Fruit fly (Drosophila melanogaster) whole organism, embryonic: ENCODE data around the gene Cad89D.

Experiments
- Awh ChIP-seq: fragments of 200-800 bp; sonication (Bioruptor generic); IDR thresholded peaks from 2 replicates; pipeline ENCODE4, ENCODE4 v1.3.6; 2022; ENCODE audit warnings: missing biosample characterization, missing genetic modification characterization
- BEAF-32 ChIP-seq: fragments of 200-800 bp; sonication (Bioruptor generic); optimal IDR thresholded peaks from 3 replicates; lab custom pipeline; 2017; ENCODE audit warnings: missing biosample characterization, missing genetic modification characterization, mild to moderate bottlenecking, moderate library complexity, missing genetic modification reagents
- C15 ChIP-seq: fragments of 200-800 bp; sonication (Bioruptor generic); IDR thresholded peaks from 3 replicates; pipeline ENCODE4 v1.3.6; 2022; ENCODE audit warnings: missing biosample characterization, missing genetic modification characterization
- CG10543 ChIP-seq: fragments of 200-800 bp; sonication (Bioruptor generic); optimal IDR thresholded peaks from 3 replicates; lab custom pipeline; 2017; ENCODE audit warnings: missing biosample characterization, mild to moderate bottlenecking, missing genetic modification characterization, moderate library complexity
- CG10565 ChIP-seq: fragments of 200-800 bp; sonication (Bioruptor generic); optimal IDR thresholded peaks from 3 replicates; lab custom pipeline; 2016; ENCODE audit warnings: missing biosample characterization, mild to moderate bottlenecking, missing genetic modification characterization
- CG12219 ChIP-seq: fragments of 200-800 bp; sonication (Bioruptor generic); optimal IDR thresholded peaks from 3 replicates; lab custom pipeline; 2018; ENCODE audit warnings: missing biosample characterization, mild to moderate bottlenecking, missing genetic modification characterization
- CG14050 ChIP-seq: fragments of 200-800 bp; sonication (Bioruptor generic); IDR thresholded peaks from 3 replicates; pipeline ENCODE4 v1.3.6; 2022; ENCODE audit warnings: missing biosample characterization, missing genetic modification characterization
- CG14710 ChIP-seq: fragments of 200-800 bp; sonication (Bioruptor generic); optimal IDR thresholded peaks from 3 replicates; lab custom pipeline; 2019; ENCODE audit warnings: missing biosample characterization, mild to moderate bottlenecking, missing genetic modification characterization, moderate library complexity
- CG14860 ChIP-seq: fragments of 200-800 bp; sonication (Bioruptor generic); IDR thresholded peaks from 3 replicates; pipeline ENCODE4 v1.3.6; 2022; ENCODE audit warnings: missing biosample characterization, missing genetic modification characterization; ENCODE audit not compliant: partially characterized antibody
- CG15269 ChIP-seq: fragments of 200-800 bp; sonication (Bioruptor generic); optimal IDR thresholded peaks from 2 replicates; lab custom pipeline; 2018; ENCODE audit warnings: missing biosample characterization, mild to moderate bottlenecking, missing genetic modification characterization, moderate library complexity
- CG15479 ChIP-seq: fragments of 200-800 bp; sonication (Bioruptor generic); optimal IDR thresholded peaks from 3 replicates; lab custom pipeline; 2019; ENCODE audit warnings: missing biosample characterization, mild to moderate bottlenecking, missing genetic modification characterization, moderate library complexity
- CG1647 ChIP-seq: fragments of 200-800 bp; sonication (Bioruptor generic); optimal IDR thresholded peaks from 3 replicates; lab custom pipeline; 2016; ENCODE audit warnings: missing biosample characterization, missing genetic modification characterization
- CG17568 ChIP-seq: fragments of 200-800 bp; sonication (Bioruptor generic); optimal IDR thresholded peaks from 2 replicates; lab custom pipeline; 2018; ENCODE audit warnings: missing biosample characterization, mild to moderate bottlenecking, missing genetic modification characterization, moderate library complexity
- CG2120 ChIP-seq: fragments of 200-800 bp; sonication (Bioruptor generic); optimal IDR thresholded peaks from 3 replicates; lab custom pipeline; 2016; ENCODE audit warnings: missing biosample characterization, missing genetic modification characterization
- CG2202 ChIP-seq: fragments of 200-800 bp; sonication (Bioruptor generic); optimal IDR thresholded peaks from 2 replicates; lab custom pipeline; 2018; ENCODE audit warnings: missing biosample characterization, mild to moderate bottlenecking, missing genetic modification characterization
- CG30020 ChIP-seq: fragments of 200-800 bp; optimal IDR thresholded peaks from 2 replicates; lab custom pipeline; 2019; ENCODE audit warnings: missing biosample characterization, mild to moderate bottlenecking, missing genetic modification characterization, moderate library complexity
- CG3163 ChIP-seq: fragments of 200-800 bp; sonication (Bioruptor generic); optimal IDR thresholded peaks from 3 replicates; lab custom pipeline; 2016; ENCODE audit warnings: missing biosample characterization, missing genetic modification characterization
- CG3838 ChIP-seq: fragments of 200-800 bp; sonication (Bioruptor generic); optimal IDR thresholded peaks from 3 replicates; lab custom pipeline; 2016; ENCODE audit warnings: missing biosample characterization, missing genetic modification characterization
- CG6254 ChIP-seq: fragments of 200-800 bp; sonication (Bioruptor generic); optimal IDR thresholded peaks from 3 replicates; lab custom pipeline; 2017; ENCODE audit warnings: mild to moderate bottlenecking, missing biosample characterization, missing genetic modification reagents, missing genetic modification characterization
- CG7745 ChIP-seq: fragments of 200-800 bp; sonication (Bioruptor generic); optimal IDR thresholded peaks from 2 replicates; lab custom pipeline; 2018; ENCODE audit warnings: missing biosample characterization, mild to moderate bottlenecking, missing genetic modification characterization, moderate library complexity
- CG8290 ChIP-seq, 3 experiments: fragments of 200-800 bp; sonication (Bioruptor generic); optimal IDR thresholded peaks; 2 replicates each; lab custom pipeline; 2016 to 2019; ENCODE audit warnings: missing biosample characterization in 3 of 3, missing genetic modification characterization in 3 of 3, mild to moderate bottlenecking in 2 of 3, moderate library complexity in 1 of 3
- CG9609 ChIP-seq: fragments of 200-800 bp; sonication (Bioruptor generic); optimal IDR thresholded peaks from 3 replicates; lab custom pipeline; 2016; ENCODE audit warnings: missing biosample characterization, missing genetic modification characterization
- CG9797 ChIP-seq: fragments of 200-800 bp; sonication (Bioruptor generic); optimal IDR thresholded peaks from 3 replicates; lab custom pipeline; 2018; ENCODE audit warnings: missing biosample characterization, mild to moderate bottlenecking, missing genetic modification characterization
- Gug ChIP-seq: fragments of 200-800 bp; sonication (Bioruptor generic); IDR thresholded peaks from 4 replicates; pipeline ENCODE4 v1.3.6; 2022; ENCODE audit warnings: missing biosample characterization, missing genetic modification characterization
- Hand ChIP-seq: fragments of 200-800 bp; sonication (Bioruptor generic); optimal IDR thresholded peaks from 2 replicates; lab custom pipeline; 2017; ENCODE audit warnings: mild to moderate bottlenecking, missing biosample characterization, missing genetic modification reagents, missing genetic modification characterization
- Hr78 ChIP-seq, 2 experiments: fragments of 200-800 bp in 1 of 2; fragments of >200 bp in 1 of 2; sonication (Bioruptor generic) in 1 of 2; optimal IDR thresholded peaks; 2 replicates each; lab custom pipeline; 2017 to 2019; ENCODE audit warnings: missing biosample characterization in 2 of 2, missing genetic modification characterization in 2 of 2, mild to moderate bottlenecking in 1 of 2, moderate library complexity in 1 of 2
- Kr ChIP-seq: fragments of 200-800 bp; sonication (Bioruptor generic); optimal IDR thresholded peaks from 2 replicates; lab custom pipeline; 2017; ENCODE audit warnings: missing biosample characterization, mild to moderate bottlenecking, missing genetic modification characterization
- Ravus ChIP-seq: fragments of 200-800 bp; sonication (Bioruptor generic); IDR thresholded peaks from 2 replicates; pipeline ENCODE4 v1.3.6; 2022; ENCODE audit warnings: missing biosample characterization, missing genetic modification characterization
- al ChIP-seq: fragments of 200-800 bp; sonication (Bioruptor generic); IDR thresholded peaks from 2 replicates; pipeline ENCODE4 v1.3.6; 2022; ENCODE audit warnings: missing biosample characterization, missing genetic modification characterization
- aop ChIP-seq: fragments of 200-800 bp; sonication (Bioruptor generic); IDR thresholded peaks from 2 replicates; pipeline ENCODE4 v1.3.6; 2022; ENCODE audit warnings: missing biosample characterization, missing genetic modification characterization
- ash1 ChIP-seq: fragments of 200-800 bp; sonication (Bioruptor generic); optimal IDR thresholded peaks from 2 replicates; lab custom pipeline; 2018; ENCODE audit warnings: missing biosample characterization, mild to moderate bottlenecking, missing genetic modification characterization
- btn ChIP-seq: fragments of 200-800 bp; sonication (Bioruptor generic); optimal IDR thresholded peaks from 2 replicates; lab custom pipeline; 2016; ENCODE audit warnings: missing biosample characterization, missing genetic modification characterization
- chm ChIP-seq: fragments of 200-800 bp; sonication (Bioruptor generic); IDR thresholded peaks from 2 replicates; pipeline ENCODE4 v1.3.6; 2022; ENCODE audit warnings: missing biosample characterization, missing genetic modification characterization
- emc ChIP-seq: fragments of 200-800 bp; sonication (Bioruptor generic); optimal IDR thresholded peaks from 2 replicates; lab custom pipeline; 2016; ENCODE audit warnings: missing biosample characterization, missing genetic modification characterization
- esg ChIP-seq: fragments of 200-800 bp; sonication (Bioruptor generic); conservative IDR thresholded peaks from 2 replicates; pipeline ENCODE4 v1.3.6; 2022; ENCODE audit warnings: missing biosample characterization, missing genetic modification characterization
- fd102C ChIP-seq: fragments of 200-800 bp; sonication (Bioruptor generic); optimal IDR thresholded peaks from 2 replicates; lab custom pipeline; 2018; ENCODE audit warnings: missing biosample characterization, mild to moderate bottlenecking, missing genetic modification characterization, moderate library complexity
- fd3F ChIP-seq: fragments of 200-800 bp; sonication (Bioruptor generic); optimal IDR thresholded peaks from 2 replicates; lab custom pipeline; 2018; ENCODE audit warnings: missing biosample characterization, mild to moderate bottlenecking, missing genetic modification characterization, moderate library complexity
- fru ChIP-seq: fragments of >200 bp; optimal IDR thresholded peaks from 2 replicates; lab custom pipeline; 2017
- ftz-f1 ChIP-seq: fragments of 200-800 bp; sonication (Bioruptor generic); optimal IDR thresholded peaks from 2 replicates; lab custom pipeline; 2016; ENCODE audit warnings: missing biosample characterization, missing genetic modification characterization
- fu2 ChIP-seq: fragments of 200-800 bp; sonication (Bioruptor generic); optimal IDR thresholded peaks from 2 replicates; lab custom pipeline; 2016; ENCODE audit warnings: missing biosample characterization, missing genetic modification characterization
- hbn ChIP-seq: fragments of 200-800 bp; sonication (Bioruptor generic); IDR thresholded peaks from 2 replicates; pipeline ENCODE4 v1.3.6; 2022; ENCODE audit warnings: missing biosample characterization, missing genetic modification characterization; ENCODE audit not compliant: partially characterized antibody
- jumu ChIP-seq: fragments of 200-800 bp; sonication (Bioruptor generic); optimal IDR thresholded peaks from 3 replicates; lab custom pipeline; 2016; ENCODE audit warnings: missing biosample characterization, missing genetic modification characterization
- kah ChIP-seq: fragments of 200-800 bp; sonication (Bioruptor generic); optimal IDR thresholded peaks from 2 replicates; lab custom pipeline; 2018; ENCODE audit warnings: missing biosample characterization, mild to moderate bottlenecking, missing genetic modification characterization
- lab ChIP-seq: fragments of 200-800 bp; sonication (Bioruptor generic); optimal IDR thresholded peaks from 3 replicates; lab custom pipeline; 2017; ENCODE audit warnings: missing biosample characterization, missing genetic modification characterization, mild to moderate bottlenecking, moderate library complexity, missing genetic modification reagents
- lilli ChIP-seq: fragments of 200-800 bp; sonication (Bioruptor generic); optimal IDR thresholded peaks from 3 replicates; lab custom pipeline; 2016; ENCODE audit warnings: missing biosample characterization, missing genetic modification characterization
- mld ChIP-seq: fragments of 200-800 bp; sonication (Bioruptor generic); IDR thresholded peaks from 3 replicates; pipeline ENCODE4 v1.3.6; 2022; ENCODE audit warnings: missing biosample characterization, missing genetic modification characterization; ENCODE audit not compliant: partially characterized antibody
- salm ChIP-seq: fragments of 200-800 bp; sonication (Bioruptor generic); optimal IDR thresholded peaks from 2 replicates; lab custom pipeline; 2018; ENCODE audit warnings: missing biosample characterization, mild to moderate bottlenecking, missing genetic modification characterization
- sd ChIP-seq: fragments of 200-800 bp; sonication (Bioruptor generic); optimal IDR thresholded peaks from 3 replicates; lab custom pipeline; 2018; ENCODE audit warnings: missing biosample characterization, mild to moderate bottlenecking, missing genetic modification characterization, moderate library complexity
- tll ChIP-seq, 2 experiments: fragments of 200-800 bp in 1 of 2; fragments of >200 bp in 1 of 2; sonication (Bioruptor generic) in 1 of 2; optimal IDR thresholded peaks; 2 replicates each; lab custom pipeline; 2017 to 2019; ENCODE audit warnings: missing biosample characterization in 2 of 2, missing genetic modification characterization in 2 of 2, mild to moderate bottlenecking in 1 of 2, moderate library complexity in 1 of 2
- trem ChIP-seq: fragments of 200-800 bp; optimal IDR thresholded peaks from 3 replicates; lab custom pipeline; 2019; ENCODE audit warnings: missing biosample characterization, mild to moderate bottlenecking, missing genetic modification characterization, moderate library complexity

Cad89D gene

DNA sequence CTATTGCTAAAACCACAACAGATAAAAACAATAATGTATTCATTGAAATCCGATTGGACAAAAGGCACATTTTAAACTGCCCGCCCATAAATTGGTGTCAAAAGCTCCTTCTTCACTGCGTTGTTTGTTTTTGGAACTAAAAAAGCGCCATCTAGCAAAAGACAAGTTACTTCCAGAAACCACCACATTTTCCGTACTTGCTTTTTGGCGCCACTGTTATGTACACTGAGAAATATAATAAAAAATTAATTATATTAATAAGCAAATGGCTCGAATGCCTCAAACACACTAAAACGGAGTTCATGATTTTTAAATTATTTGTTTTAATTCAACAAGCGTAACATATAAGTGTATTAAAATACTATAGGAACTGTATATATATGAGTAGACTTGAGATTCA, 2.2 kb upstream of the Cad89D start (continued):
- TF ChIP-seq CG14860 (no peak), esg (GFP tag; lab: Robert Waterston, UW) (peak; percentile 73), fru (lab: Kevin White, UChicago) (no peak), salm (tag; lab: Kevin White, UChicago) (peak; percentile 62), hbn (GFP tag; lab: Robert Waterston, UW) (no peak), mld (GFP tag; lab: Robert Waterston, UW) (no peak), Awh (GFP tag; lab: Robert Waterston, UW) (peak; percentile 83), Hand (GFP tag; lab: Kevin White, UChicago) (no peak), C15 (GFP tag; lab: Robert Waterston, UW) (0 out of 3 replicates have a peak, but pooled peaks have one; percentile 55), CG17568 (peak; percentile 73), CG2202 (tag; lab: Kevin White, UChicago) (peak; percentile 64), CG8290 (GFP tag; optimal IDR thresholded peaks at IDR 0.05; lab: Kevin White, UChicago) (no peak), CG8290 (tag; optimal IDR thresholded peaks at IDR 0.05; lab: Kevin White, UChicago) (no peak), Hr78 (GFP tag; optimal IDR thresholded peaks at IDR 0.05; lab: Kevin White, UChicago) (no peak), CG7745 (no peak), chm (GFP tag; lab: Robert Waterston, UW) (peak; percentile 87), Kr (GFP tag; lab: Kevin White, UChicago) (no peak), CG15479 (GFP tag; lab: Kevin White, UChicago) (no peak), ftz-f1 (GFP tag; lab: Kevin White, UChicago) (no peak), lilli (GFP tag; lab: Kevin White, UChicago) (peak; percentile 85), sd (tag; lab: Kevin White, UChicago) (peak; percentile 51), CG6254 (peak; percentile 78), CG10565 (GFP tag; lab: Kevin White, UChicago) (peak; percentile 53), BEAF-32 (GFP tag; lab: Kevin White, UChicago) (peak; percentile 5), Ravus (peak; percentile 52), CG1647 (GFP tag; lab: Kevin White, UChicago) (peak; percentile 69), trem (peak; percentile 73), lab (peak; percentile 91), CG15269 (peak; percentile 84), CG9797 (GFP tag; lab: Kevin White, UChicago) (no peak), emc (peak; percentile 63), fu2 (GFP tag; lab: Kevin White, UChicago) (peak; percentile 61), al (GFP tag; lab: Robert Waterston, UW) (peak; percentile 71), kah (GFP tag; lab: Kevin White, UChicago) (peak; percentile 68), jumu (GFP tag; lab: Kevin White, UChicago) (peak; percentile 26), tll (GFP tag; optimal IDR thresholded peaks at IDR 0.05; lab: Kevin White, UChicago) (no peak), CG12219 (GFP tag; lab: Kevin White, UChicago) (peak; percentile 65), fd3F (peak; percentile 75), fd102C (GFP tag; lab: Kevin White, UChicago) (peak; percentile 53), CG30020 (no peak), ash1 (no peak), CG3163 (GFP tag; lab: Kevin White, UChicago) (peak; percentile 47), CG3838 (GFP tag; lab: Kevin White, UChicago) (peak; percentile 46), aop (no peak), CG9609 (GFP tag; lab: Kevin White, UChicago) (peak; percentile 46), btn (GFP tag; lab: Kevin White, UChicago) (peak; percentile 10), Gug (GFP tag; lab: Robert Waterston, UW) (peak; percentile 75; the same call in 3 of the 4 replicates), CG14050 (GFP tag; lab: Robert Waterston, UW) (peak; percentile 83), CG14710 (tag; lab: Kevin White, UChicago) (peak; percentile 80), CG2120 (GFP tag; lab: Kevin White, UChicago) (peak; percentile 79), CG10543 (GFP tag; lab: Kevin White, UChicago) (peak; percentile 49)
